Worm (Caenorhabditis elegans) whole organism, L4/young adult: ENCODE results near the gene myo-2.

ENCODE experiments used
- W03F9.2 ChIP-seq: fragments of 150-350 bp; optimal IDR thresholded peaks from 2 replicates; lab custom pipeline; 2014; ENCODE audit warnings: missing biosample characterization, missing genetic modification characterization
- dao-5 ChIP-seq: sonication (generic microtip); optimal IDR thresholded peaks from 2 replicates; lab custom pipeline; 2016; ENCODE audit warnings: missing genotype, missing genetic modification characterization, moderate library complexity, missing compliant biosample characterization
- him-1 ChIP-seq: sonication (generic microtip); optimal IDR thresholded peaks from 2 replicates; lab custom pipeline; 2016; ENCODE audit warnings: missing genotype, missing genetic modification reagents, missing genetic modification characterization, missing compliant biosample characterization

Gene myo-2

ce11 chrX:12467660-12468111 is at the start of gene myo-2:
Gene myo-2, plus strand, starts transcription at chrX:12468061.
- TF ChIP-seq dao-5 (tag; lab: Kevin White, UChicago) (no peak), him-1 (tag; lab: Kevin White, UChicago) (no peak), W03F9.2 (tag; lab: Kevin White, UChicago) (no peak)

DNA sequence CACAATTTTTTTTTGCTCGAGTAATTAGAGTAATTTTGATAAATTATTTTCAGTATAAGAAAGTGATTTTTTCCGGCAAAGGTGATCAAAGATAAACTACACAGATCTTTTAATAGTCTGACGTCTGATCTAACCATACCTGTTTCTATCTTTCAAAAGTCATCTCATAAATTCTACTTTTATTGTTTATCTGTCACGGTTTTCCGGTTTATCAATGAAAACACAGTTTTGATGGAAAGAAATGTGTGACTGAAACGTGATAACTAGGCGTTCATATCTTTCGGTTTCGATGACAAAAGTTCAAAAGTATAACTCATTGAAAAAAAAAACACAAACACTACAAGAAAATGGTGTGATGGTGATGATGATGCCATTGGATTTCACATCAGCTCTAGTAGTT is 45.3 kb upstream of the myo-2 start:
- TF ChIP-seq dao-5 (tag; lab: Kevin White, UChicago) (no peak), him-1 (tag; lab: Kevin White, UChicago) (no peak), W03F9.2 (tag; lab: Kevin White, UChicago) (no peak)

ce11 chrX:12425427-12425826 is 42.4 kb upstream of the myo-2 start, which contains the start of gene T24D3.2:
Gene T24D3.2, plus strand, starts transcription at chrX:12425730.
- no peak for TF ChIP-seq dao-5 (tag; lab: Kevin White, UChicago)
- no peak for TF ChIP-seq W03F9.2 (tag; lab: Kevin White, UChicago)
- TF ChIP-seq him-1 (tag; lab: Kevin White, UChicago): no peak

- no peak for TF ChIP-seq dao-5 (tag; lab: Kevin White, UChicago)
- TF ChIP-seq him-1 (tag; lab: Kevin White, UChicago): no peak
- no peak for TF ChIP-seq W03F9.2 (tag; lab: Kevin White, UChicago)
Observed at ce11 chrX:12430309-12430708, 37.6 kb upstream of the myo-2 start, which contains the start of gene med-1. Gene med-1, plus strand, starts transcription at chrX:12430609.

DNA sequence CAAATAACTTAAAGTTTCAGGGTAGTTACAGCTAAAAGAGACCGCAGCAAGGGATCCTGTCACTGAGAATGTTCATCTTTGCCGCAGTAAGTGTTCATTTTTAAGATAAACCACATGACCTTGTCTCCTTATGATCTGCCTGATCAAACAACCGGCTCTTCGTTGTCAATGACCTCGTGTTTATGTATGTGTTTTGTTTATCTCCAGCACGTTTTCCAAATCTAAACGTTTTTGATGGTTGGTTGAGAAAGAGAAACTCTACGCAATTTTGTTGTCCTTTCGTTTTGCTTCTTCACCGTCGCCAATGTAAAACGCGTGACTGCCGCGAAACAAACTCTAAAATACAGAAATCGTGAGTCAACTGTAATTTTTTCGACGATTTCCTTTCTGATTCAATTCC is 33.8 kb upstream of the myo-2 start, which contains the start of gene tsct-1:
TSS of gene tsct-1 (plus strand) at position 12 of the 400 bp plus-strand sequence.
- TF ChIP-seq him-1 (tag; lab: Kevin White, UChicago): no peak
- no peak for TF ChIP-seq dao-5 (tag; lab: Kevin White, UChicago)

- TF ChIP-seq dao-5 (tag; lab: Kevin White, UChicago): no peak
- no peak for TF ChIP-seq him-1 (tag; lab: Kevin White, UChicago)
- no peak for TF ChIP-seq W03F9.2 (tag; lab: Kevin White, UChicago)
Observed at ce11 chrX:12435246-12435645, 32.6 kb upstream of the myo-2 start.

DNA sequence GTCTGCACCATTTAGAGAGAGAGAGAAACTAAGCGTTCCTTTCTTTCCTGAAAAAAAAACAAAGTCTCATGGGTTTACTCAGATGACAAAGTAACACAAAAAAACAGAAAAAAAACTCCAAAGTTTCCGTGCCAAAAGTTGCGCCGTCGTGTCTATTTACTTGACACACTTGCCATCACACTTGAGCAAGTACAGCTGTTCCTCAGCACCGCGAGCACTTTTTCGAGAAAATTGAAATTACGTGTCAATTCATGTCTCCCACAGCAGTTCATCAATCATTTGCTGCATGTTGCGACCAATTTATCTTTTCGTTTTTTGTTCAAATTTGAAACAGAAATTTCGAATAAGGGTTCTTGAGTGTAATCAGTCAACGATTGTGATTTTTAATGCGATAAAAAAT is 31.4 kb upstream of the myo-2 start:
- TF ChIP-seq W03F9.2 (tag; lab: Kevin White, UChicago) (no peak), dao-5 (tag; lab: Kevin White, UChicago) (no peak), him-1 (tag; lab: Kevin White, UChicago) (no peak)

- TF ChIP-seq him-1 (tag; lab: Kevin White, UChicago) (no peak), W03F9.2 (tag; lab: Kevin White, UChicago) (no peak), dao-5 (tag; lab: Kevin White, UChicago) (no peak)
Observed at ce11 chrX:12438266-12438665, 29.6 kb upstream of the myo-2 start.

DNA sequence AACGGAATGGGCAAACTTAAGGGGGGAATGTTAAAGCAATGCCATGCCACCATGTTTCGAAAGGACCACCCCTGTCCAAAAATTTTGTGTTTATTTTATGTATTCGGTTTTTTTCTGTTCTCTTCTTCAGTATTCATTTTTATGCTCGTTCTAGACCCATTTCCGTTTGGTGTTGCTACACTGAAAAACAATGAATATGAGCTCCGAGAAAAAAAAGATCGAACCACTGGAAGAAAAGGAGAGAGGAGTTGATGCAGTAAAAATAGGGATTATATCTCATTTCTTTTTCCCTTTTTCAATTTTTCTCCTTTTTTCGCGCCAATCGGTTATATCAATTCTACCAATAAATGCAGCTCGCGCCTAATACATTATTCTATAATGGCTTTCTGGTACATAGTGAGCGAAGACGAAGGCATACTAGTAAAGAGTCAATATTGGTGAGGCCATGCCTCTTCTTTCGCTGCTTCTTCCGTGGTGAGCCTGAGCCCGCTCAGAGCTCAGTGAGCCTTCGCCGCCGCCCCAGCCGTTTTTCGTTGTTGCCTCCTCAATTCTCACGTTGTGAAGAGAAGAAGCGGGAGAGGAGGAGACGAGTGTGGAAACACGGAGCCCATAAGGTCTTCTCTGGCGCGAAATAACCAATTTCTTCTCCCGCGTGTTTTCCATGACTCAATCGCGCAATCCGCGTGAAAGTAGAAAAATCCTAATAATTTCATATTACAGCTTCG is 27.7 kb upstream of the myo-2 start:
- no peak for TF ChIP-seq dao-5 (tag; lab: Kevin White, UChicago)
- TF ChIP-seq him-1 (tag; lab: Kevin White, UChicago): no peak
- TF ChIP-seq W03F9.2 (tag; lab: Kevin White, UChicago): no peak

DNA sequence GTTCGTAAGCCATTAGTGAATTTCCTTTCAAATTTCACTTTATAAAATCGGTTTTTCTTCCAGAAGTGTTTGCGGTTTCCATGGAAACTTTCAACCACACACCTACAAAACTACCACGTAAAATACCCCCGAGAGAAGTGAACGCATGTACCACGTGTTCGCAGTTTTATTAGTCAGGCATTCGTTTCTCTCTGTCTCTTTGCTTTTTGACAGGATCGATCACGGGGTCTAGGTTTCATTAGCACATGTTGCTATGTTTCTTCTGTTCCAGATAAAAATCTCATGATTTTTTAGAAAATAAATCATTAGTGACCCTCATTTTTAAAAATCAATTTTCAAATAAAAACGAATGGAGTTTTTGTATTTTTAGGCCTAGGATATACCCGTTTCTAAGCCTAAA is 23.4 kb upstream of the myo-2 start:
- TF ChIP-seq dao-5 (tag; lab: Kevin White, UChicago): no peak
- no peak for TF ChIP-seq him-1 (tag; lab: Kevin White, UChicago)
- no peak for TF ChIP-seq W03F9.2 (tag; lab: Kevin White, UChicago)

ce11 chrX:12446572-12446971 is 21.3 kb upstream of the myo-2 start:
- TF ChIP-seq dao-5 (tag; lab: Kevin White, UChicago): no peak
- TF ChIP-seq W03F9.2 (tag; lab: Kevin White, UChicago): no peak
- TF ChIP-seq him-1 (tag; lab: Kevin White, UChicago): no peak

- TF ChIP-seq W03F9.2 (tag; lab: Kevin White, UChicago): no peak
- TF ChIP-seq him-1 (tag; lab: Kevin White, UChicago): no peak
- TF ChIP-seq dao-5 (tag; lab: Kevin White, UChicago): no peak
Observed at ce11 chrX:12449262-12449942, 18.5 kb upstream of the myo-2 start, which contains the start of gene T18D3.6. Gene T18D3.6, plus strand, starts transcription at chrX:12449892.

- no peak for TF ChIP-seq him-1 (tag; lab: Kevin White, UChicago)
- TF ChIP-seq W03F9.2 (tag; lab: Kevin White, UChicago): no peak
- TF ChIP-seq dao-5 (tag; lab: Kevin White, UChicago): no peak
Observed at ce11 chrX:12451258-12451657, 16.6 kb upstream of the myo-2 start.
